Worm (Caenorhabditis elegans): ENCODE measurements around the gene sra-39.

Gene sra-39

ce11 chrX:13903328-13903727 lies at the start of gene sra-39:
Gene sra-39, minus strand, starts transcription at chrX:13903428.
- TF ChIP-seq nhr-85 (tag) (peak; percentile 18), C04F5.9 (tag; optimal IDR thresholded peaks at IDR 0.05) (no peak), ama-1 (optimal IDR thresholded peaks at IDR 0.05) (no peak)

ce11 chrX:13952347-13952746 lies 49.1 kb upstream of the sra-39 start:
- no peak for TF ChIP-seq egl-27 (tag; optimal IDR thresholded peaks at IDR 0.05)
- no peak for TF ChIP-seq ceh-8 (GFP tag; optimal IDR thresholded peaks at IDR 0.05)
- TF ChIP-seq ceh-82 (tag; optimal IDR thresholded peaks at IDR 0.05): no peak
- TF ChIP-seq fkh-10 (GFP tag; optimal IDR thresholded peaks at IDR 0.05): no peak
- no peak for TF ChIP-seq pax-3 (tag; optimal IDR thresholded peaks at IDR 0.05)
- no peak for TF ChIP-seq ets-5 (GFP tag; IDR thresholded peaks at IDR 0.05)
- TF ChIP-seq elt-2 (tag; optimal IDR thresholded peaks at IDR 0.05): no peak
- no peak for TF ChIP-seq irx-1 (tag; optimal IDR thresholded peaks at IDR 0.05)
- TF ChIP-seq zip-4 (GFP tag; optimal IDR thresholded peaks at IDR 0.05): no peak
- no peak for TF ChIP-seq sup-37 (GFP tag; optimal IDR thresholded peaks at IDR 0.05)
- TF ChIP-seq nhr-77 (tag; optimal IDR thresholded peaks at IDR 0.05): no peak
- TF ChIP-seq ces-1 (GFP tag; optimal IDR thresholded peaks at IDR 0.05): no peak
- TF ChIP-seq ztf-11 (tag; optimal IDR thresholded peaks at IDR 0.05): no peak

ce11 chrX:13950620-13951152 lies 47.5 kb upstream of the sra-39 start:
- TF ChIP-seq nhr-20 (tag; optimal IDR thresholded peaks at IDR 0.05): peak; percentile 78
- TF ChIP-seq nhr-77 (tag; optimal IDR thresholded peaks at IDR 0.05): peak; percentile 36
- peak; percentile 81 for TF ChIP-seq lin-14 (GFP tag; optimal IDR thresholded peaks at IDR 0.05)
- peak; percentile 57 for TF ChIP-seq swsn-7 (tag; optimal IDR thresholded peaks at IDR 0.05)
- TF ChIP-seq egl-27 (tag; optimal IDR thresholded peaks at IDR 0.05): peak; percentile 38 to 72
- TF ChIP-seq blmp-1 (tag; optimal IDR thresholded peaks at IDR 0.05): peak; percentile 76
- TF ChIP-seq lin-35 (GFP tag; optimal IDR thresholded peaks at IDR 0.05): peak; percentile 6 to 63
- TF ChIP-seq fos-1 (tag; optimal IDR thresholded peaks at IDR 0.05): peak; percentile 34
- peak; percentile 40 for TF ChIP-seq xbp-1 (tag; optimal IDR thresholded peaks at IDR 0.05)
- TF ChIP-seq unc-130 (tag; optimal IDR thresholded peaks at IDR 0.05): no peak
- peak; percentile 13 to 50 for TF ChIP-seq efl-1 (optimal IDR thresholded peaks at IDR 0.05)
- TF ChIP-seq efl-1 (GFP tag; optimal IDR thresholded peaks at IDR 0.05 in 1 of 2): peak in 1 of 2 experiments; percentile 75
- TF ChIP-seq lin-13 (GFP tag; optimal IDR thresholded peaks at IDR 0.05): no peak
- no peak for TF ChIP-seq pax-3 (tag; optimal IDR thresholded peaks at IDR 0.05)
- TF ChIP-seq nhr-90 (tag; optimal IDR thresholded peaks at IDR 0.05; ENCODE audit: poor library complexity): peak; percentile 80
- TF ChIP-seq vab-15 (tag; optimal IDR thresholded peaks at IDR 0.05): no peak
- TF ChIP-seq ceh-63 (GFP tag; optimal IDR thresholded peaks at IDR 0.05): no peak
- no peak for TF ChIP-seq unc-98 (GFP tag; IDR thresholded peaks at IDR 0.05)
- peak; percentile 41 for TF ChIP-seq zip-4 (GFP tag; optimal IDR thresholded peaks at IDR 0.05)
- TF ChIP-seq tbx-2 (tag; optimal IDR thresholded peaks at IDR 0.05): peak; percentile 63
- peak; percentile 54 for TF ChIP-seq mep-1 (tag; optimal IDR thresholded peaks at IDR 0.05)
- TF ChIP-seq ama-1 (optimal IDR thresholded peaks at IDR 0.05): no peak
- TF ChIP-seq ceh-82 (tag; optimal IDR thresholded peaks at IDR 0.05): peak; percentile 15 to 38 (median 21)
- TF ChIP-seq ztf-4 (tag; optimal IDR thresholded peaks at IDR 0.05): peak; percentile 13
- TF ChIP-seq snu-23 (GFP tag; optimal IDR thresholded peaks at IDR 0.05): peak; percentile 68
- no peak for TF ChIP-seq tlp-1 (tag; optimal IDR thresholded peaks at IDR 0.05)
- peak; percentile 10 for TF ChIP-seq skn-1 (tag; optimal IDR thresholded peaks at IDR 0.05)
- no peak for TF ChIP-seq lir-3 (tag; optimal IDR thresholded peaks at IDR 0.05; ENCODE audit: poor library complexity)
- no peak for TF ChIP-seq alr-1 (tag; optimal IDR thresholded peaks at IDR 0.05; ENCODE audit: borderline replicate concordance)
- TF ChIP-seq lin-15B (tag; optimal IDR thresholded peaks at IDR 0.05): no peak
- TF ChIP-seq ceh-90 (tag; optimal IDR thresholded peaks at IDR 0.05): no peak
- TF ChIP-seq hlh-17 (GFP tag; optimal IDR thresholded peaks at IDR 0.05; ENCODE audit: borderline replicate concordance): no peak
- TF ChIP-seq jun-1 (tag; optimal IDR thresholded peaks at IDR 0.05): peak; percentile 44
- no peak for TF ChIP-seq efl-3 (GFP tag; optimal IDR thresholded peaks at IDR 0.05)
- TF ChIP-seq fkh-8 (tag; optimal IDR thresholded peaks at IDR 0.05): no peak
- TF ChIP-seq ces-1 (GFP tag; optimal IDR thresholded peaks at IDR 0.05): no peak
- TF ChIP-seq hlh-4 (tag; optimal IDR thresholded peaks at IDR 0.05): no peak
- peak; percentile 94 for TF ChIP-seq nhr-85 (tag)
- TF ChIP-seq C16A3.4 (tag; optimal IDR thresholded peaks at IDR 0.05): peak; percentile 22
- TF ChIP-seq dpl-1 (GFP tag; optimal IDR thresholded peaks at IDR 0.05): no peak

All from whole organism, L1 larva.